1 fruit fly cellular context compared by ENCODE assay signal in the genomic region with DNA sequence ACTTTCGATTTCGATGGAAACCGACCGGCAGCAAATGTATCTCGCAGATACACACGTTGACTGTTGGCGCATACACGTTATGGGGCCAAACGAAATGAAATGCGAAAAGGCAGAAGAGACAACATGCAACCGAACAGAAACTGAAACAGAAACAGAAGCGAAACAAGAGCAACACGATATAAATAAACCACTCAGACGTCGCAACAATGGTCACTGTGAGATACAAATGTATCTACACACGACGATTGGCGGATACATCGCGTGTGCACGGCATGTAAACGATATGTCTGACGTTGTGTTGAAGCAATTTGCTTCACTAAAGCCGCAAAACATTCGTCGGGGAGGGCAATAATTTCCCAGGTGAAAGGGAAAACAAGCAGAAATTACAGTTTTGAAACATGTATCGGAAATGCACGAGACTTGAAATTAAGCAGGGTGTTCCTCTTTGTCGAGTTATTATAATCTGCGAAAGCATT.
TF ChIP-seq lines count a peak whose summit lies in the region.

No protein-coding gene starts in this region.

TF ChIP-seq in whole organism, embryonic, 481 proteins besides CTCF, POLR2A, EP300 and RAD21 (continued from another document):
- no peak for TF ChIP-seq bigmax (GFP tag; optimal IDR thresholded peaks at IDR 0.05; lab: Kevin White, UChicago)
- no peak for TF ChIP-seq Camta (GFP tag; optimal IDR thresholded peaks at IDR 0.05; lab: Kevin White, UChicago)
- TF ChIP-seq Fer3 (tag; optimal IDR thresholded peaks at IDR 0.05; lab: Kevin White, UChicago) = no peak
- TF ChIP-seq salm (tag; optimal IDR thresholded peaks at IDR 0.05; lab: Kevin White, UChicago) = no peak
- TF ChIP-seq CG2199 (GFP tag; IDR thresholded peaks at IDR 0.05; lab: Robert Waterston, UW) = peak; percentile 92
- TF ChIP-seq CG3281 (GFP tag; optimal IDR thresholded peaks at IDR 0.05; lab: Kevin White, UChicago) = no peak
- no peak for TF ChIP-seq CG7963 (GFP tag; IDR thresholded peaks at IDR 0.05; lab: Robert Waterston, UW; ENCODE audit: partially characterized antibody)
- TF ChIP-seq CG9817 (tag; optimal IDR thresholded peaks at IDR 0.05; lab: Kevin White, UChicago) = no peak
- no peak for TF ChIP-seq ems (GFP tag; optimal IDR thresholded peaks at IDR 0.05; lab: Kevin White, UChicago)
- no peak for TF ChIP-seq CG2120 (GFP tag; optimal IDR thresholded peaks at IDR 0.05; lab: Kevin White, UChicago)
- TF ChIP-seq chinmo (GFP tag; IDR thresholded peaks at IDR 0.05; lab: Robert Waterston, UW; ENCODE audit: partially characterized antibody) = no peak
- no peak for TF ChIP-seq CG17359 (tag; optimal IDR thresholded peaks at IDR 0.05; lab: Kevin White, UChicago)
- no peak for TF ChIP-seq CG14441 (GFP tag; IDR thresholded peaks at IDR 0.05; lab: Robert Waterston, UW)
- TF ChIP-seq zen2 (GFP tag; IDR thresholded peaks at IDR 0.05; lab: Robert Waterston, UW; ENCODE audit: partially characterized antibody) = no peak
- no peak for TF ChIP-seq CG15601 (tag; optimal IDR thresholded peaks at IDR 0.05; lab: Kevin White, UChicago)
- TF ChIP-seq CG9932 (GFP tag; IDR thresholded peaks at IDR 0.05; lab: Robert Waterston, UW) = no peak
- TF ChIP-seq CG12391 (tag; optimal IDR thresholded peaks at IDR 0.05; lab: Kevin White, UChicago) = no peak
- TF ChIP-seq sqz (GFP tag; optimal IDR thresholded peaks at IDR 0.05; lab: Kevin White, UChicago) = no peak
- no peak for TF ChIP-seq HHEX (GFP tag; optimal IDR thresholded peaks at IDR 0.05; lab: Kevin White, UChicago)
- TF ChIP-seq insv (GFP tag; optimal IDR thresholded peaks at IDR 0.05; lab: Kevin White, UChicago) = no peak
- TF ChIP-seq CG34422 (GFP tag; IDR thresholded peaks at IDR 0.05; lab: Robert Waterston, UW) = no peak
- no peak for TF ChIP-seq CG2116 (GFP tag; optimal IDR thresholded peaks at IDR 0.05; lab: Kevin White, UChicago)
- no peak for TF ChIP-seq odd (GFP tag; optimal IDR thresholded peaks at IDR 0.05; lab: Kevin White, UChicago)
- TF ChIP-seq CG8388 (GFP tag; optimal IDR thresholded peaks at IDR 0.05; lab: Kevin White, UChicago) = peak; percentile 29
- no peak for TF ChIP-seq toy (GFP tag; IDR thresholded peaks at IDR 0.05; lab: Robert Waterston, UW)
- TF ChIP-seq ash1 (GFP tag; optimal IDR thresholded peaks at IDR 0.05; lab: Kevin White, UChicago) = no peak
- no peak for TF ChIP-seq pum (GFP tag; optimal IDR thresholded peaks at IDR 0.05; lab: Kevin White, UChicago)
- TF ChIP-seq abd-A (tag; optimal IDR thresholded peaks at IDR 0.05; lab: Kevin White, UChicago) = no peak
- no peak for TF ChIP-seq CG42726 (GFP tag; IDR thresholded peaks at IDR 0.05; lab: Robert Waterston, UW; ENCODE audit: partially characterized antibody)
- TF ChIP-seq Abd-B (GFP tag; optimal IDR thresholded peaks at IDR 0.05; lab: Kevin White, UChicago) = no peak
- TF ChIP-seq CG4730 (GFP tag; IDR thresholded peaks at IDR 0.05; lab: Robert Waterston, UW) = no peak
- TF ChIP-seq CoRest (tag; optimal IDR thresholded peaks at IDR 0.05; lab: Kevin White, UChicago) = no peak
- TF ChIP-seq CG16815 (GFP tag; optimal IDR thresholded peaks at IDR 0.05; lab: Kevin White, UChicago) = no peak
- TF ChIP-seq ftz-f1 (GFP tag; optimal IDR thresholded peaks at IDR 0.05; lab: Kevin White, UChicago) = no peak
- TF ChIP-seq CG4707 (GFP tag; optimal IDR thresholded peaks at IDR 0.05; lab: Kevin White, UChicago) = no peak
- TF ChIP-seq pan (optimal IDR thresholded peaks at IDR 0.05; lab: Kevin White, UChicago) = no peak
- TF ChIP-seq pan (GFP tag; optimal IDR thresholded peaks at IDR 0.05 in 1 of 2, IDR thresholded peaks at IDR 0.05 in 1 of 2) = no peak
- peak in 1 of 2 experiments; percentile 1 for TF ChIP-seq Pdp1 (GFP tag; optimal IDR thresholded peaks at IDR 0.05; lab: Kevin White, UChicago)
- peak; percentile 36 for TF ChIP-seq nom (GFP tag; optimal IDR thresholded peaks at IDR 0.05; lab: Kevin White, UChicago)
- no peak for TF ChIP-seq Aef1 (GFP tag; IDR thresholded peaks at IDR 0.05; lab: Robert Waterston, UW)
- TF ChIP-seq D19A (tag; optimal IDR thresholded peaks at IDR 0.05; lab: Kevin White, UChicago) = no peak
- no peak for TF ChIP-seq sens (GFP tag; lab: Kevin White, UChicago)
- TF ChIP-seq Ada2b (GFP tag; IDR thresholded peaks at IDR 0.05; lab: Robert Waterston, UW) = no peak
- TF ChIP-seq vfl (GFP tag; optimal IDR thresholded peaks at IDR 0.05; lab: Kevin White, UChicago) = no peak
- TF ChIP-seq Scr (GFP tag; IDR thresholded peaks at IDR 0.05; lab: Robert Waterston, UW; ENCODE audit: partially characterized antibody) = no peak
- no peak for TF ChIP-seq Hr3 (GFP tag; optimal IDR thresholded peaks at IDR 0.05; lab: Kevin White, UChicago)
- no peak for TF ChIP-seq D19B (GFP tag; optimal IDR thresholded peaks at IDR 0.05; lab: Kevin White, UChicago)
- TF ChIP-seq slp2 (GFP tag; optimal IDR thresholded peaks at IDR 0.05; lab: Kevin White, UChicago) = no peak
- no peak for TF ChIP-seq Awh (GFP tag; IDR thresholded peaks at IDR 0.05; lab: Robert Waterston, UW)
- no peak for TF ChIP-seq CG11398 (GFP tag; optimal IDR thresholded peaks at IDR 0.05; lab: Kevin White, UChicago)
- TF ChIP-seq NFAT (GFP tag; IDR thresholded peaks at IDR 0.05; lab: Robert Waterston, UW) = no peak
- TF ChIP-seq CG9609 (GFP tag; optimal IDR thresholded peaks at IDR 0.05; lab: Kevin White, UChicago) = no peak
- TF ChIP-seq eve (GFP tag; optimal IDR thresholded peaks at IDR 0.05; lab: Kevin White, UChicago) = peak in 1 of 2 experiments; percentile 54
- no peak for TF ChIP-seq CG3407 (GFP tag; optimal IDR thresholded peaks at IDR 0.05; lab: Kevin White, UChicago)
- TF ChIP-seq CG6254 (GFP tag; optimal IDR thresholded peaks at IDR 0.05; lab: Kevin White, UChicago) = no peak
- no peak for TF ChIP-seq CG31224 (GFP tag; IDR thresholded peaks at IDR 0.05; lab: Robert Waterston, UW)
- TF ChIP-seq dpn (GFP tag; optimal IDR thresholded peaks at IDR 0.05; lab: Kevin White, UChicago) = no peak
- TF ChIP-seq Fer2 (tag; optimal IDR thresholded peaks at IDR 0.05; lab: Kevin White, UChicago) = no peak
- TF ChIP-seq Med (GFP tag; lab: Kevin White, UChicago) = peak; percentile 2
- TF ChIP-seq E2f1 (GFP tag; IDR thresholded peaks at IDR 0.05; lab: Robert Waterston, UW) = no peak
- TF ChIP-seq vvl (GFP tag; IDR thresholded peaks at IDR 0.05; lab: Robert Waterston, UW) = peak; percentile 22; the same call in 1 of the 2 replicates
- no peak for TF ChIP-seq grn (GFP tag; optimal IDR thresholded peaks at IDR 0.05; lab: Kevin White, UChicago)
